Worm (Caenorhabditis elegans) whole organism, L3 larva: Measurements from ENCODE around the gene F57C2.5.

ENCODE experiments used
- ZK546.5 ChIP-seq: sonication (generic microtip); optimal IDR thresholded peaks from 2 replicates; lab custom pipeline; 2017; ENCODE audit warnings: missing biosample characterization, missing genetic modification characterization
- ceh-16 ChIP-seq: sonication (generic microtip); optimal IDR thresholded peaks from 2 replicates; lab custom pipeline; 2017; ENCODE audit warnings: missing biosample characterization, missing genetic modification characterization
- ceh-28 ChIP-seq: fragments of 150-350 bp; optimal IDR thresholded peaks from 2 replicates; lab custom pipeline; 2014; ENCODE audit warnings: missing biosample characterization, missing genetic modification reagents, missing genetic modification characterization
- ceh-82 ChIP-seq: fragments of 150-350 bp; optimal IDR thresholded peaks from 2 replicates; lab custom pipeline; 2014; ENCODE audit warnings: missing biosample characterization, missing genetic modification characterization
- ceh-9 ChIP-seq: sonication (generic microtip); optimal IDR thresholded peaks from 2 replicates; lab custom pipeline; 2018; ENCODE audit warnings: missing biosample characterization, missing genetic modification characterization
- daf-12 ChIP-seq: fragments of 150-350 bp; optimal IDR thresholded peaks from 2 replicates; lab custom pipeline; 2014; ENCODE audit warnings: missing biosample characterization, missing genetic modification reagents, missing genetic modification characterization
- egl-27 ChIP-seq: sonication (generic microtip); optimal IDR thresholded peaks from 4 replicates; lab custom pipeline; 2017; ENCODE audit warnings: missing biosample characterization, missing genetic modification reagents, missing genetic modification characterization
- egl-5 ChIP-seq: fragments of 150-350 bp; optimal IDR thresholded peaks from 2 replicates; lab custom pipeline; 2017; ENCODE audit warnings: missing biosample characterization, missing genetic modification reagents, missing genetic modification characterization, inconsistent platforms
- elt-1 ChIP-seq: fragments of 150-350 bp; optimal IDR thresholded peaks from 2 replicates; lab custom pipeline; 2014; ENCODE audit warnings: missing biosample characterization, missing genetic modification characterization
- elt-2 ChIP-seq: sonication (generic microtip); optimal IDR thresholded peaks from 2 replicates; lab custom pipeline; 2016; ENCODE audit warnings: missing genetic modification reagents, mild to moderate bottlenecking, missing genetic modification characterization, missing compliant biosample characterization
- elt-3 ChIP-seq, 3 experiments: fragments of 150-350 bp in 1 of 3; sonication (generic microtip) in 2 of 3; optimal IDR thresholded peaks; 2 replicates in 2 of 3; 4 replicates in 1 of 3; lab custom pipeline; 2014 to 2017; ENCODE audit warnings: missing biosample characterization in 3 of 3, missing genetic modification characterization in 3 of 3
- eor-1 ChIP-seq, 2 experiments: fragments of 150-350 bp; optimal IDR thresholded peaks; 2 replicates each; lab custom pipeline; 2014 to 2018; ENCODE audit warnings: missing biosample characterization in 2 of 2, missing genetic modification characterization in 2 of 2
- fos-1 ChIP-seq: fragments of 150-350 bp; optimal IDR thresholded peaks from 2 replicates; lab custom pipeline; 2014; ENCODE audit warnings: missing biosample characterization, missing genetic modification characterization
- hmg-11 ChIP-seq: sonication (generic microtip); optimal IDR thresholded peaks from 2 replicates; lab custom pipeline; 2016; ENCODE audit warnings: missing genetic modification characterization, missing compliant biosample characterization
- jun-1 ChIP-seq: fragments of 150-350 bp; optimal IDR thresholded peaks from 2 replicates; lab custom pipeline; 2014; ENCODE audit warnings: missing biosample characterization, missing genetic modification reagents, missing genetic modification characterization
- lin-15B ChIP-seq: fragments of 150-350 bp; optimal IDR thresholded peaks from 2 replicates; lab custom pipeline; 2014; ENCODE audit warnings: missing biosample characterization, missing genetic modification characterization
- lsy-12 ChIP-seq: sonication (generic microtip); optimal IDR thresholded peaks from 2 replicates; lab custom pipeline; 2016; ENCODE audit warnings: mild to moderate bottlenecking, missing genetic modification characterization, missing compliant biosample characterization
- mdl-1 ChIP-seq: fragments of 150-350 bp; optimal IDR thresholded peaks from 2 replicates; lab custom pipeline; 2014; ENCODE audit warnings: missing biosample characterization, missing genetic modification characterization
- mml-1 ChIP-seq: fragments of 150-350 bp; sonication (generic microtip); optimal IDR thresholded peaks from 3 replicates; lab custom pipeline; 2014; ENCODE audit warnings: missing biosample characterization, missing genetic modification characterization
- nhr-11 ChIP-seq: fragments of 150-350 bp; optimal IDR thresholded peaks from 2 replicates; lab custom pipeline; 2014; ENCODE audit warnings: missing biosample characterization, missing genetic modification characterization
- nhr-12 ChIP-seq: fragments of 150-350 bp; optimal IDR thresholded peaks from 2 replicates; lab custom pipeline; 2014; ENCODE audit warnings: missing biosample characterization, missing genetic modification characterization
- nhr-23 ChIP-seq: fragments of 150-350 bp; optimal IDR thresholded peaks from 2 replicates; lab custom pipeline; 2014; ENCODE audit warnings: missing biosample characterization, missing genetic modification reagents, missing genetic modification characterization
- nhr-237 ChIP-seq: fragments of 150-350 bp; optimal IDR thresholded peaks from 2 replicates; lab custom pipeline; 2014; ENCODE audit warnings: missing biosample characterization, missing genetic modification characterization
- nhr-43 ChIP-seq: sonication (generic microtip); optimal IDR thresholded peaks from 2 replicates; lab custom pipeline; 2016; ENCODE audit warnings: mild to moderate bottlenecking, missing genetic modification characterization, missing compliant biosample characterization; ENCODE audit not compliant: poor library complexity, severe bottlenecking
- nhr-77 ChIP-seq: fragments of 150-350 bp; optimal IDR thresholded peaks from 2 replicates; lab custom pipeline; 2014; ENCODE audit warnings: missing biosample characterization, missing genetic modification characterization
- pha-4 ChIP-seq: fragments of 150-350 bp; optimal IDR thresholded peaks from 2 replicates; lab custom pipeline; 2014; ENCODE audit warnings: missing biosample characterization, missing genetic modification reagents, missing genetic modification characterization
- pqm-1 ChIP-seq: fragments of 150-350 bp; optimal IDR thresholded peaks from 2 replicates; lab custom pipeline; 2017; ENCODE audit warnings: missing biosample characterization, missing genetic modification characterization, inconsistent platforms
- sea-2 ChIP-seq: fragments of 150-350 bp; sonication (generic microtip); optimal IDR thresholded peaks from 4 replicates; lab custom pipeline; 2014; ENCODE audit warnings: missing biosample characterization, missing genetic modification reagents, missing genetic modification characterization
- skn-1 ChIP-seq: fragments of 150-350 bp; optimal IDR thresholded peaks from 2 replicates; lab custom pipeline; 2014; ENCODE audit warnings: missing biosample characterization, missing genetic modification characterization
- snpc-4 ChIP-seq: fragments of 150-350 bp; optimal IDR thresholded peaks from 2 replicates; lab custom pipeline; 2014; ENCODE audit warnings: missing biosample characterization, missing genetic modification characterization
- tbx-2 ChIP-seq: sonication (generic microtip); optimal IDR thresholded peaks from 2 replicates; lab custom pipeline; 2016; ENCODE audit warnings: mild to moderate bottlenecking, missing genetic modification characterization, missing compliant biosample characterization
- unc-62 ChIP-seq: fragments of 150-350 bp; sonication (generic microtip); optimal IDR thresholded peaks from 4 replicates; lab custom pipeline; 2014; ENCODE audit warnings: missing biosample characterization, missing genetic modification reagents, missing genetic modification characterization
- zag-1 ChIP-seq: fragments of 150-350 bp; optimal IDR thresholded peaks from 2 replicates; lab custom pipeline; 2014; ENCODE audit warnings: missing biosample characterization, missing genetic modification characterization
- ztf-11 ChIP-seq: fragments of 150-350 bp; optimal IDR thresholded peaks from 2 replicates; lab custom pipeline; 2014; ENCODE audit warnings: missing biosample characterization, missing genetic modification characterization
- ztf-4 ChIP-seq: fragments of 150-350 bp; optimal IDR thresholded peaks from 2 replicates; lab custom pipeline; 2014; ENCODE audit warnings: missing biosample characterization, missing genetic modification characterization

F57C2.5 gene

ce11 chrII:14527104-14527503, 935 bp downstream of the F57C2.5 start:
- no peak for TF ChIP-seq snpc-4 (tag; lab: Kevin White, UChicago)
- no peak for TF ChIP-seq unc-62
- TF ChIP-seq, all 47 proteins: peak for 0

DNA sequence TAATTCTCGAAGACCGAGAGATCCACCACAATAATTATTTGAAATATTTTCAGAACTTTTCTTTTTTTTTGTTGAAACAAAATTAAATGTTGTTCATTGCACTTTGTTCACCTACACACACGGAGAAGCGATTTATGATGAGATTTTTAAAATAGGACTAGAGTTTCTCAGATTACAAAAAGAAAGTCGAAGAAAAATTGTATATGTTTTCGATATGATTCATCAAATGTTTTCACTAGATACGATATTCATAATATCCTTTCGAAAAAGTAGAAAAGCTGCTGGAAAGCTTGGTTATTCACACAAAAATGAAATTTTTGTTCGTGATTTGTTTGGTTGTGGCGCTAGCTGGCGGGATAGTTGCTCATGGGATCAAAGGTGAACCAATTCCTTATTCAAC, 3.0 kb downstream of the F57C2.5 start, which contains the start of gene F57C2.4:
F57C2.4 (plus strand) TSS at position 301 of the 400 bp plus-strand sequence.
- TF ChIP-seq sea-2 (GFP tag; lab: Kevin White, UChicago) (no peak), pqm-1 (tag; lab: Kevin White, UChicago) (no peak), ZK546.5 (no peak), lin-15B (tag; lab: Kevin White, UChicago) (no peak), elt-2 (no peak), ceh-82 (tag; lab: Kevin White, UChicago) (no peak), mml-1 (no peak), tbx-2 (tag; lab: Kevin White, UChicago) (no peak), nhr-23 (tag; lab: Kevin White, UChicago) (no peak), lsy-12 (tag; lab: Kevin White, UChicago) (no peak), unc-62 (no peak), hmg-11 (tag; lab: Kevin White, UChicago) (no peak)

DNA sequence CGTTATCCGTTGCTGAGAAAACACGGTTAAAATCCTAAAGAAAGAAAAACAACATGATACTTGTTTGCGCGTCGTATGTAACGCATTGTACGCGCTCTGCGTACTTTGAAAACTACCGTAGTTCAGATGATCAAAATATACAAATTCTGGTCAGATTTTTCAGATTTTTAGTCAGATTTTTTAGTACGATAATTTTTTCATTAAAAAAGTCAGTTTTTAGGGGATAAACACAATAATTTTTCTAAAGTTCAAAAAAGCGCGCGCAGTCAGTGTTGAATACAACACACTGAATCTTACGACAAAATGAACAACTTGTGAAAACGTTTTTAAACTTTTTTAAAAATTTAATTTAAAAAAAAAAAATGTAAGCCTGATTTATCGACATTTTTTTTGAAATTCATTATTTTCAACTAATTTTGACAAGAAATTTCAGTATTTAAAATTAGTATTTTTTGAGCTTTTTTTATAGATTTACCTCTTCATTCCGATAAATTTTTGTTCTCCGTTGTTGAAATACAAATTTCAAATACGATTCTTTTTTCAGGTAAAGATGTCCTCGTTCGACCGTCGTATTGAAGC, 4.3 kb downstream of the F57C2.5 start, which contains the start of gene pot-2:
pot-2 (plus strand) TSS at position 529 of the 579 bp plus-strand sequence.
- TF ChIP-seq pha-4 (tag; lab: Kevin White, UChicago) (no peak), ztf-4 (no peak), elt-3 (tag; optimal IDR thresholded peaks at IDR 0.05; lab: Kevin White, UChicago) (no peak), nhr-237 (tag; lab: Kevin White, UChicago) (no peak), nhr-11 (no peak), unc-62 (no peak), elt-2 (no peak), ZK546.5 (no peak), lsy-12 (tag; lab: Kevin White, UChicago) (no peak), hmg-11 (tag; lab: Kevin White, UChicago) (no peak), jun-1 (tag; lab: Kevin White, UChicago) (no peak), ceh-9 (tag; lab: Kevin White, UChicago) (no peak), ceh-16 (tag; lab: Kevin White, UChicago) (no peak), nhr-12 (tag; lab: Kevin White, UChicago) (no peak), skn-1 (tag; lab: Kevin White, UChicago) (no peak), daf-12 (tag; lab: Kevin White, UChicago) (no peak), sea-2 (GFP tag; lab: Kevin White, UChicago) (no peak), elt-1 (tag; lab: Kevin White, UChicago) (no peak), ztf-11 (tag; lab: Kevin White, UChicago) (no peak)

DNA sequence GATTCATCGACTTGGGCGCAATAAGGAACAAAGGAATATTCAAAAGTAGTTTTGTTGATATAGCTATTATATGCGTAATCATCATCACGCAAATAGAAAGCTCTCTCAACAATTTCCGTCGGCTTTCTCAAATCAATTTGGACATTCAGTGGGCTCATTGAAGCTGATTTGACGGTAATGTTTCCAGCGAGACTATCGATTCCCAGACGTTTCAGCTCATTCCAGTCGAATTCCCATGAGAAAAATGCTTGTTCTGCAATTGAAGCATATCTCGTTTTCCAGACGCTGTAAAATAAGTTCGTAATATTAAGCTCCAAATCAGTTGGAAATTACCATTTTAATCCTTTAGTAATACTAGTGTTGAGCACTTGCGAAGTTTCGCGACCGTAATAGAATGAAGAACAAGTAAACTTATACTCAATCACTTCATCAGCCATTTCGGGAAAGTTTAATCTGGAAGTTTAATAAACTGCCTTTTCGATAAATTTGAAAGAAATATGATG, 4.9 kb downstream of the F57C2.5 start, which contains the start of gene btb-20:
btb-20 (minus strand) TSS at position 453 of the 503 bp plus-strand sequence.
- TF ChIP-seq lin-15B (tag; lab: Kevin White, UChicago) (no peak), nhr-237 (tag; lab: Kevin White, UChicago) (no peak), ceh-82 (tag; lab: Kevin White, UChicago) (no peak), egl-27 (tag; lab: Kevin White, UChicago) (no peak), snpc-4 (tag; lab: Kevin White, UChicago) (no peak), ceh-9 (tag; lab: Kevin White, UChicago) (no peak), nhr-77 (tag; lab: Kevin White, UChicago) (no peak), skn-1 (tag; lab: Kevin White, UChicago) (no peak), ztf-11 (tag; lab: Kevin White, UChicago) (no peak), elt-3 (tag; optimal IDR thresholded peaks at IDR 0.05; lab: Kevin White, UChicago) (no peak), mdl-1 (tag; lab: Kevin White, UChicago) (no peak), nhr-43 (tag; lab: Kevin White, UChicago) (no peak), fos-1 (tag; lab: Kevin White, UChicago) (no peak), zag-1 (tag; lab: Kevin White, UChicago) (no peak), ceh-28 (no peak), eor-1 (tag; optimal IDR thresholded peaks at IDR 0.05; lab: Kevin White, UChicago) (no peak), egl-5 (tag; lab: Kevin White, UChicago) (no peak)
